Fruit fly (Drosophila melanogaster) whole organism, embryonic: Measurements from ENCODE around the gene CG14965.

ENCODE experiments used
- Adf1 ChIP-seq: fragments of 200-800 bp; sonication (Bioruptor generic); IDR thresholded peaks from 2 replicates; pipeline ENCODE4 v1.3.6; 2022; ENCODE audit warnings: missing biosample characterization, missing genetic modification characterization
- Bgb ChIP-seq: fragments of 200-800 bp; sonication (Bioruptor generic); IDR thresholded peaks from 2 replicates; pipeline ENCODE4 v1.3.6; 2022; ENCODE audit warnings: missing biosample characterization, missing genetic modification characterization; ENCODE audit not compliant: partially characterized antibody
- C15 ChIP-seq: fragments of 200-800 bp; sonication (Bioruptor generic); IDR thresholded peaks from 3 replicates; pipeline ENCODE4 v1.3.6; 2022; ENCODE audit warnings: missing biosample characterization, missing genetic modification characterization
- CG12744 ChIP-seq: fragments of 200-800 bp; sonication (Bioruptor generic); optimal IDR thresholded peaks from 2 replicates; lab custom pipeline; 2016; ENCODE audit warnings: missing biosample characterization, missing genetic modification characterization
- CG15011 ChIP-seq: fragments of 200-800 bp; sonication (Bioruptor generic); optimal IDR thresholded peaks from 3 replicates; lab custom pipeline; 2018; ENCODE audit warnings: missing biosample characterization, mild to moderate bottlenecking, missing genetic modification characterization
- CG16779 ChIP-seq: fragments of 200-800 bp; sonication (Bioruptor generic); IDR thresholded peaks from 2 replicates; pipeline ENCODE4 v1.3.6; 2022; ENCODE audit warnings: missing biosample characterization, missing genetic modification characterization
- CG17361 ChIP-seq: fragments of 200-800 bp; sonication (Bioruptor generic); IDR thresholded peaks from 3 replicates; pipeline ENCODE4 v1.3.6; 2022; ENCODE audit warnings: missing biosample characterization, missing genetic modification characterization
- CG18619 ChIP-seq: fragments of 200-800 bp; sonication (Bioruptor generic); optimal IDR thresholded peaks from 3 replicates; lab custom pipeline; 2017; ENCODE audit warnings: missing biosample characterization, mild to moderate bottlenecking, missing genetic modification characterization
- CG2199 ChIP-seq: fragments of 200-800 bp; sonication (Bioruptor generic); IDR thresholded peaks from 3 replicates; pipeline ENCODE4 v1.3.6; 2022; ENCODE audit warnings: missing biosample characterization, missing genetic modification characterization
- CG2712 ChIP-seq: fragments of 200-800 bp; optimal IDR thresholded peaks from 3 replicates; lab custom pipeline; 2019; ENCODE audit warnings: missing biosample characterization, mild to moderate bottlenecking, missing genetic modification characterization, moderate library complexity
- CG3163 ChIP-seq: fragments of 200-800 bp; sonication (Bioruptor generic); optimal IDR thresholded peaks from 3 replicates; lab custom pipeline; 2016; ENCODE audit warnings: missing biosample characterization, missing genetic modification characterization
- CG3726 ChIP-seq: fragments of 200-800 bp; sonication (Bioruptor generic); IDR thresholded peaks from 3 replicates; pipeline ENCODE4, ENCODE4 v1.3.6; 2022; ENCODE audit warnings: missing biosample characterization, missing genetic modification characterization
- CG4820 ChIP-seq: fragments of 200-800 bp; sonication (Bioruptor generic); optimal IDR thresholded peaks from 3 replicates; lab custom pipeline; 2016; ENCODE audit warnings: missing biosample characterization, missing genetic modification characterization
- CG6254 ChIP-seq: fragments of 200-800 bp; sonication (Bioruptor generic); optimal IDR thresholded peaks from 3 replicates; lab custom pipeline; 2017; ENCODE audit warnings: mild to moderate bottlenecking, missing biosample characterization, missing genetic modification reagents, missing genetic modification characterization
- CG6689 ChIP-seq: fragments of 200-800 bp; sonication (Bioruptor generic); IDR thresholded peaks from 2 replicates; pipeline ENCODE4 v1.3.6; 2022; ENCODE audit warnings: missing biosample characterization, missing genetic modification characterization
- CG7372 ChIP-seq: fragments of 200-800 bp; sonication (Bioruptor generic); IDR thresholded peaks from 2 replicates; pipeline ENCODE4 v1.3.6; 2022; ENCODE audit warnings: missing biosample characterization, missing genetic modification characterization
- CHES-1-like ChIP-seq: fragments of 200-800 bp; sonication (Bioruptor generic); optimal IDR thresholded peaks from 2 replicates; lab custom pipeline; 2016; ENCODE audit warnings: missing biosample characterization, missing genetic modification characterization
- CTCF ChIP-seq: fragments of 200-800 bp; sonication (Bioruptor generic); optimal IDR thresholded peaks from 2 replicates; lab custom pipeline; 2017; ENCODE audit warnings: missing biosample characterization, mild to moderate bottlenecking, missing genetic modification characterization, moderate library complexity
- Dad ChIP-seq: fragments of 200-800 bp; sonication (Bioruptor generic); optimal IDR thresholded peaks from 3 replicates; lab custom pipeline; 2016; ENCODE audit warnings: missing biosample characterization, missing genetic modification characterization
- Drgx ChIP-seq: fragments of 200-800 bp; sonication (Bioruptor generic); IDR thresholded peaks from 2 replicates; pipeline ENCODE4 v1.3.6; 2022; ENCODE audit warnings: missing biosample characterization, missing genetic modification characterization
- Fer1 ChIP-seq: fragments of 200-800 bp; sonication (Bioruptor generic); optimal IDR thresholded peaks from 2 replicates; lab custom pipeline; 2017; ENCODE audit warnings: missing biosample characterization, mild to moderate bottlenecking, missing genetic modification characterization
- Fer2 ChIP-seq: fragments of 200-800 bp; sonication (Bioruptor generic); optimal IDR thresholded peaks from 2 replicates; lab custom pipeline; 2018; ENCODE audit warnings: missing biosample characterization, mild to moderate bottlenecking, missing genetic modification characterization, moderate library complexity
- Lim3 ChIP-seq: fragments of 200-800 bp; sonication (Bioruptor generic); IDR thresholded peaks from 2 replicates; pipeline ENCODE4 v1.3.6; 2022; ENCODE audit warnings: missing biosample characterization, missing genetic modification characterization
- Meics ChIP-seq: fragments of 200-800 bp; sonication (Bioruptor generic); optimal IDR thresholded peaks from 2 replicates; lab custom pipeline; 2017; ENCODE audit warnings: missing biosample characterization, mild to moderate bottlenecking, missing genetic modification characterization
- Myb ChIP-seq: fragments of 200-800 bp; sonication (Bioruptor generic); optimal IDR thresholded peaks from 2 replicates; lab custom pipeline; 2016; ENCODE audit warnings: missing biosample characterization, missing genetic modification characterization
- Rfx ChIP-seq: fragments of 200-800 bp; sonication (Bioruptor generic); IDR thresholded peaks from 2 replicates; pipeline ENCODE4 v1.3.6; 2022; ENCODE audit warnings: missing biosample characterization, missing genetic modification characterization
- Sry-β ChIP-seq: fragments of 200-800 bp; sonication (Bioruptor generic); optimal IDR thresholded peaks from 2 replicates; lab custom pipeline; 2018; ENCODE audit warnings: missing biosample characterization, mild to moderate bottlenecking, missing genetic modification characterization, moderate library complexity
- ac ChIP-seq: fragments of 200-800 bp; sonication (Bioruptor generic); optimal IDR thresholded peaks from 3 replicates; lab custom pipeline; 2017; ENCODE audit warnings: missing biosample characterization, mild to moderate bottlenecking, missing genetic modification characterization
- ase ChIP-seq: fragments of 200-800 bp; sonication (Bioruptor generic); IDR thresholded peaks from 3 replicates; pipeline ENCODE4 v1.3.6; 2022; ENCODE audit warnings: missing biosample characterization, missing genetic modification characterization
- bbx ChIP-seq: fragments of 200-800 bp; sonication (Bioruptor generic); IDR thresholded peaks from 2 replicates; pipeline ENCODE4 v1.3.6; 2022; ENCODE audit warnings: missing biosample characterization, missing genetic modification characterization; ENCODE audit not compliant: partially characterized antibody
- cg ChIP-seq: fragments of 200-800 bp; sonication (Bioruptor generic); optimal IDR thresholded peaks from 3 replicates; lab custom pipeline; 2019; ENCODE audit warnings: missing biosample characterization, mild to moderate bottlenecking, missing genetic modification characterization, moderate library complexity
- cwo ChIP-seq: fragments of 200-800 bp; sonication (Bioruptor generic); optimal IDR thresholded peaks from 3 replicates; lab custom pipeline; 2017; ENCODE audit warnings: missing biosample characterization, missing genetic modification characterization, mild to moderate bottlenecking, moderate library complexity, missing genetic modification reagents
- dati ChIP-seq: fragments of 200-800 bp; sonication (Bioruptor generic); IDR thresholded peaks from 2 replicates; pipeline ENCODE4 v1.3.6; 2022; ENCODE audit warnings: missing biosample characterization, missing genetic modification characterization
- dmrt99B ChIP-seq: fragments of 200-800 bp; sonication (Bioruptor generic); optimal IDR thresholded peaks from 2 replicates; lab custom pipeline; 2018; ENCODE audit warnings: missing biosample characterization, mild to moderate bottlenecking, missing genetic modification characterization, moderate library complexity
- emc ChIP-seq: fragments of 200-800 bp; sonication (Bioruptor generic); optimal IDR thresholded peaks from 2 replicates; lab custom pipeline; 2016; ENCODE audit warnings: missing biosample characterization, missing genetic modification characterization
- grn ChIP-seq: fragments of 200-800 bp; sonication (Bioruptor generic); optimal IDR thresholded peaks from 3 replicates; lab custom pipeline; 2017; ENCODE audit warnings: missing biosample characterization, missing genetic modification characterization
- jigr1 ChIP-seq: fragments of 200-800 bp; sonication (Bioruptor generic); IDR thresholded peaks from 3 replicates; pipeline ENCODE4 v1.3.6; 2022; ENCODE audit warnings: missing biosample characterization, missing genetic modification characterization
- maf-S ChIP-seq: fragments of 200-800 bp; sonication (Bioruptor generic); optimal IDR thresholded peaks from 2 replicates; lab custom pipeline; 2016; ENCODE audit warnings: missing biosample characterization, missing genetic modification characterization
- nerfin-2 ChIP-seq: fragments of 200-800 bp; sonication (Bioruptor generic); IDR thresholded peaks from 2 replicates; pipeline ENCODE4 v1.3.6; 2022; ENCODE audit warnings: missing biosample characterization, missing genetic modification characterization; ENCODE audit not compliant: partially characterized antibody
- nom ChIP-seq: fragments of 200-800 bp; sonication (Bioruptor generic); optimal IDR thresholded peaks from 2 replicates; lab custom pipeline; 2017; ENCODE audit warnings: missing biosample characterization, missing genetic modification characterization, mild to moderate bottlenecking, moderate library complexity, missing genetic modification reagents
- otp ChIP-seq: fragments of 200-800 bp; sonication (Bioruptor generic); IDR thresholded peaks from 3 replicates; pipeline ENCODE4, ENCODE4 v1.3.6; 2022; ENCODE audit warnings: missing biosample characterization, missing genetic modification characterization
- prd ChIP-seq, 3 experiments: fragments of >200 bp in 2 of 3; fragments of 200-800 bp in 1 of 3; sonication (Bioruptor generic) in 1 of 3; optimal IDR thresholded peaks in 2 of 3; IDR thresholded peaks in 1 of 3; 2 replicates in 2 of 3; 3 replicates in 1 of 3; pipeline versions ENCODE4 v1.3.6 to Lab custom; 2017 to 2022; ENCODE audit warnings: missing biosample characterization in 1 of 3, missing genetic modification characterization in 1 of 3
- schlank ChIP-seq: fragments of 200-800 bp; sonication (Bioruptor generic); optimal IDR thresholded peaks from 2 replicates; lab custom pipeline; 2018; ENCODE audit warnings: missing biosample characterization, mild to moderate bottlenecking, missing genetic modification characterization
- scrt ChIP-seq: fragments of 200-800 bp; sonication (Bioruptor generic); optimal IDR thresholded peaks from 2 replicates; lab custom pipeline; 2018; ENCODE audit warnings: missing biosample characterization, mild to moderate bottlenecking, missing genetic modification characterization, moderate library complexity
- sim ChIP-seq: fragments of 200-800 bp; sonication (Bioruptor generic); IDR thresholded peaks from 2 replicates; pipeline ENCODE4 v1.3.6; 2022; ENCODE audit warnings: missing biosample characterization, missing genetic modification characterization
- sob ChIP-seq: fragments of 200-800 bp; sonication (Bioruptor generic); IDR thresholded peaks from 2 replicates; pipeline ENCODE4 v1.3.6; 2022; ENCODE audit warnings: missing biosample characterization, missing genetic modification characterization
- stc ChIP-seq: fragments of 200-800 bp; sonication (Bioruptor generic); IDR thresholded peaks from 2 replicates; pipeline ENCODE4 v1.3.6; 2022; ENCODE audit warnings: missing biosample characterization, missing genetic modification characterization
- trh ChIP-seq: fragments of 200-800 bp; sonication (Bioruptor generic); optimal IDR thresholded peaks from 2 replicates; lab custom pipeline; 2016; ENCODE audit warnings: missing biosample characterization, missing genetic modification characterization
- ttk ChIP-seq: fragments of 200-800 bp; sonication (Bioruptor generic); IDR thresholded peaks from 2 replicates; pipeline ENCODE4 v2.1.2; 2022; ENCODE audit warnings: missing biosample characterization, missing genetic modification characterization
- wdn ChIP-seq: fragments of 200-800 bp; sonication (Bioruptor generic); IDR thresholded peaks from 2 replicates; pipeline ENCODE4 v1.3.6; 2022; ENCODE audit warnings: missing biosample characterization, missing genetic modification characterization
- zfh2 ChIP-seq: fragments of 200-800 bp; sonication (Bioruptor generic); optimal IDR thresholded peaks from 2 replicates; lab custom pipeline; 2016; ENCODE audit warnings: missing biosample characterization, missing genetic modification characterization

Gene CG14965

DNA sequence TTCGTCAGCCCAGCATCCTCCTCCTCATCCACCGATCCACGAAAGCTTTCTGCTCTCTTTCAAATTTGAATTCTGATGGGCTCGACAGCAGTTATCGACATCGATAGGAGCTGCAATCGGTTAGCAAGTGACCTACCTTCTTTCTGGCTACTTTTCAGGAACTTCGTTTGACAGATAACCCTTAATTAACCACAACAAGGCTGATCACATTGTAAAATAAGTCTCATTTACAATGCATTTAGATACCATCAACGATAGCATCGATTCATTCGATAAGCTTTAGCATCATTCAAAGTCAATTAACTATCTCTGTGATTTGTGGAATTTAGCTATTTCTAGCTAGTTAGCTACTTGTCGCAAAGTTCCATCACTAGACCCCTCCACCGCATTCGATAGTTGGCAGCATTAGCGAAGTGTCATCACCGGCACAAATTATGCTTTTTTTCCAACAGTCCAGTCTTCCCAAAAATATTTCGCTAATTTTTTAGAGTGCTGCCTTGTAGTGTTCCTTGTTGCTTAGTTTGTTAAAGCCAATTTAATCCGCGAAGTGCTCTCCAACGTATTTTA lies 13.7 kb downstream of the CG14965 start, which contains the start of the genes MnM and Girdin (continued):
- TF ChIP-seq Fer1 (GFP tag; lab: Kevin White, UChicago) (no peak), CTCF (GFP tag; lab: Kevin White, UChicago) (no peak), emc (peak; percentile 26), Fer2 (tag; lab: Kevin White, UChicago) (peak; percentile 24), CG17361 (GFP tag; lab: Robert Waterston, UW) (no peak; the same call in none of the 3 replicates), Bgb (GFP tag; lab: Robert Waterston, UW) (peak; percentile 74), CG2712 (peak; percentile 55), Meics (GFP tag; lab: Kevin White, UChicago) (peak; percentile 22), schlank (tag; lab: Kevin White, UChicago) (no peak), otp (GFP tag; lab: Robert Waterston, UW) (no peak), sob (peak; percentile 62), Myb (GFP tag; lab: Kevin White, UChicago) (peak; percentile 89), CHES-1-like (GFP tag; lab: Kevin White, UChicago) (peak; percentile 86), scrt (GFP tag; lab: Kevin White, UChicago) (no peak), dmrt99B (tag; lab: Kevin White, UChicago) (no peak), CG4820 (GFP tag; lab: Kevin White, UChicago) (peak; percentile 45), sim (GFP tag; lab: Robert Waterston, UW) (no peak), cwo (GFP tag; lab: Kevin White, UChicago) (no peak), C15 (GFP tag; lab: Robert Waterston, UW) (no peak), CG3163 (GFP tag; lab: Kevin White, UChicago) (peak; percentile 77), CG18619 (GFP tag; lab: Kevin White, UChicago) (peak; percentile 36), Sry-β (GFP tag; lab: Kevin White, UChicago) (peak; percentile 92), maf-S (GFP tag; lab: Kevin White, UChicago) (peak; percentile 75), dati (GFP tag; lab: Robert Waterston, UW) (no peak), CG3726 (GFP tag; lab: Robert Waterston, UW) (no peak), Lim3 (GFP tag; lab: Robert Waterston, UW) (no peak), nerfin-2 (GFP tag; lab: Robert Waterston, UW) (peak; percentile 59), bbx (peak; percentile 63), CG16779 (no peak), prd (optimal IDR thresholded peaks at IDR 0.05; lab: Kevin White, UChicago) (no peak), prd (GFP tag; IDR thresholded peaks at IDR 0.05; lab: Robert Waterston, UW) (peak; percentile 53; the same call in 1 of the 3 replicates), stc (no peak), ttk (GFP tag; lab: Robert Waterston, UW) (no peak), CG7372 (GFP tag; lab: Robert Waterston, UW) (0 out of 2 replicates have a peak, but pooled peaks have one; percentile 11), CG12744 (GFP tag; lab: Kevin White, UChicago) (peak; percentile 25), cg (no peak), CG6254 (GFP tag; lab: Kevin White, UChicago) (no peak), Drgx (no peak), Rfx (GFP tag; lab: Robert Waterston, UW) (peak; percentile 75), trh (GFP tag; lab: Kevin White, UChicago) (peak; percentile 17), ac (GFP tag; lab: Kevin White, UChicago) (no peak), ase (GFP tag; lab: Robert Waterston, UW) (no peak), zfh2 (GFP tag; lab: Kevin White, UChicago) (peak; percentile 91), grn (no peak), Adf1 (GFP tag; lab: Robert Waterston, UW) (no peak), CG6689 (GFP tag; lab: Robert Waterston, UW) (peak; percentile 42; the same call in 1 of the 2 replicates), wdn (GFP tag; lab: Robert Waterston, UW) (no peak), CG15011 (GFP tag; lab: Kevin White, UChicago) (no peak), CG2199 (GFP tag; lab: Robert Waterston, UW) (no peak), nom (GFP tag; lab: Kevin White, UChicago) (no peak), jigr1 (no peak), Dad (peak; percentile 60)
